Fruit fly (Drosophila melanogaster): ENCODE results near the gene Sgsf.

Sgsf gene

DNA sequence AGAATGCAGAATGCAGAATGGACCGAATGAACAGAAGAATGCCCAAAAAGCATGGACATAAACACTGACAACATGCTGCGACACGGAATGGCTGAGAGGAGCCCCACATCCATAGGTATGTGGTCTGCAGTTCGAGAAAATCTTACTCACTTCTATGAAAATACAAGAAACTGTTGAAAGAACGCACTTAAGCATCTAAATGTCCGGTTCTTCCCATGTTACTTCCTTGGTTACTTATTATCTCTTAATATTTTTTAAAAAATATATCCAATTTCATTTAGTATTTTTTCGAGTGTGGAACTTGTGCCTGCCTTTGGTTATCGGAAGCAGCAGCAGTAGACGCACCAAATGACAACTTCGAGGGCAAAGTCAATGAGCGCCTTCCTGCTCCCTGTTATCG is 27.2 kb upstream of the Sgsf start:
- TF ChIP-seq CG32121 (GFP tag; IDR thresholded peaks at IDR 0.05), result no peak
- peak; percentile 72 for TF ChIP-seq gl (tag; optimal IDR thresholded peaks at IDR 0.05)
- TF ChIP-seq CG15710 (tag; optimal IDR thresholded peaks at IDR 0.05), result peak; percentile 79
- peak; percentile 75 for TF ChIP-seq CG34367 (tag; optimal IDR thresholded peaks at IDR 0.05)
- TF ChIP-seq CG9948 (tag; optimal IDR thresholded peaks at IDR 0.05), result peak; percentile 85
- peak; percentile 70 for TF ChIP-seq Pif1B (GFP tag; optimal IDR thresholded peaks at IDR 0.05)
- TF ChIP-seq CG4496 (GFP tag; IDR thresholded peaks at IDR 0.05), result peak; percentile 59; the same call in 2 of the 3 replicates
- peak; percentile 45 for TF ChIP-seq CG8301 (tag; optimal IDR thresholded peaks at IDR 0.05)
- TF ChIP-seq CG8159 (tag; optimal IDR thresholded peaks at IDR 0.05), result peak; percentile 88
- TF ChIP-seq EcR (GFP tag; optimal IDR thresholded peaks at IDR 0.05), result no peak
- TF ChIP-seq fd96Ca (GFP tag; IDR thresholded peaks at IDR 0.05), result peak; percentile 37; the same call in 1 of the 3 replicates
- peak; percentile 36 for TF ChIP-seq CG13204 (GFP tag; optimal IDR thresholded peaks at IDR 0.05)
- peak; percentile 46 for TF ChIP-seq D1 (tag; optimal IDR thresholded peaks at IDR 0.05)
- peak; percentile 86 for TF ChIP-seq CG17806 (tag; optimal IDR thresholded peaks at IDR 0.05)
- no peak for TF ChIP-seq Ets98B (GFP tag; IDR thresholded peaks at IDR 0.05)
- peak; percentile 77 for TF ChIP-seq Snoo (tag; optimal IDR thresholded peaks at IDR 0.05)
- TF ChIP-seq CG14655 (GFP tag; optimal IDR thresholded peaks at IDR 0.05), result peak; percentile 71
- TF ChIP-seq CG12605 (GFP tag; IDR thresholded peaks at IDR 0.05), result peak; percentile 14; the same call in 1 of the 2 replicates
- TF ChIP-seq Pif1A (GFP tag; optimal IDR thresholded peaks at IDR 0.05), result peak; percentile 56
- no peak for TF ChIP-seq CG10348 (GFP tag; IDR thresholded peaks at IDR 0.05)
- no peak for TF ChIP-seq rn (GFP tag; IDR thresholded peaks at IDR 0.05)

dm6 chr3R:12315455-12315854 is 26.0 kb upstream of the Sgsf start:
- TF ChIP-seq Pif1B (GFP tag; optimal IDR thresholded peaks at IDR 0.05) (peak; percentile 6), EcR (GFP tag; optimal IDR thresholded peaks at IDR 0.05) (no peak), CG15710 (tag; optimal IDR thresholded peaks at IDR 0.05) (no peak), CG9948 (tag; optimal IDR thresholded peaks at IDR 0.05) (peak; percentile 38), fd96Ca (GFP tag; IDR thresholded peaks at IDR 0.05) (0 out of 3 replicates have a peak, but pooled peaks have one; percentile 46), Snoo (tag; optimal IDR thresholded peaks at IDR 0.05) (no peak), CG4496 (GFP tag; IDR thresholded peaks at IDR 0.05) (no peak), CG12605 (GFP tag; IDR thresholded peaks at IDR 0.05) (peak; percentile 38; the same call in 1 of the 2 replicates), CG8159 (tag; optimal IDR thresholded peaks at IDR 0.05) (peak; percentile 21), gl (tag; optimal IDR thresholded peaks at IDR 0.05) (no peak), Pif1A (GFP tag; optimal IDR thresholded peaks at IDR 0.05) (no peak), rn (GFP tag; IDR thresholded peaks at IDR 0.05) (no peak), CG17806 (tag; optimal IDR thresholded peaks at IDR 0.05) (peak; percentile 37), CG32121 (GFP tag; IDR thresholded peaks at IDR 0.05) (no peak), Ets98B (GFP tag; IDR thresholded peaks at IDR 0.05) (no peak; the same call in 1 of the 2 replicates), D1 (tag; optimal IDR thresholded peaks at IDR 0.05) (no peak), CG10348 (GFP tag; IDR thresholded peaks at IDR 0.05) (no peak), CG34367 (tag; optimal IDR thresholded peaks at IDR 0.05) (no peak), CG8301 (tag; optimal IDR thresholded peaks at IDR 0.05) (peak; percentile 68), CG13204 (GFP tag; optimal IDR thresholded peaks at IDR 0.05) (no peak), CG14655 (GFP tag; optimal IDR thresholded peaks at IDR 0.05) (peak; percentile 83)

dm6 chr3R:12316420-12316819 is 25.1 kb upstream of the Sgsf start:
- TF ChIP-seq Ets98B (GFP tag; IDR thresholded peaks at IDR 0.05), result no peak

- TF ChIP-seq Pif1A (GFP tag; optimal IDR thresholded peaks at IDR 0.05) (no peak), CG32121 (GFP tag; IDR thresholded peaks at IDR 0.05) (no peak), CG13204 (GFP tag; optimal IDR thresholded peaks at IDR 0.05) (no peak), Ets98B (GFP tag; IDR thresholded peaks at IDR 0.05) (no peak), Snoo (tag; optimal IDR thresholded peaks at IDR 0.05) (no peak), D1 (tag; optimal IDR thresholded peaks at IDR 0.05) (no peak), CG15710 (tag; optimal IDR thresholded peaks at IDR 0.05) (no peak), Pif1B (GFP tag; optimal IDR thresholded peaks at IDR 0.05) (no peak), fd96Ca (GFP tag; IDR thresholded peaks at IDR 0.05) (no peak), CG12605 (GFP tag; IDR thresholded peaks at IDR 0.05) (no peak), CG10348 (GFP tag; IDR thresholded peaks at IDR 0.05) (no peak), CG9948 (tag; optimal IDR thresholded peaks at IDR 0.05) (no peak), CG8159 (tag; optimal IDR thresholded peaks at IDR 0.05) (no peak), CG14655 (GFP tag; optimal IDR thresholded peaks at IDR 0.05) (no peak), EcR (GFP tag; optimal IDR thresholded peaks at IDR 0.05) (no peak), rn (GFP tag; IDR thresholded peaks at IDR 0.05) (no peak), gl (tag; optimal IDR thresholded peaks at IDR 0.05) (no peak)
Observed at dm6 chr3R:12317325-12317724, 24.1 kb upstream of the Sgsf start.

DNA sequence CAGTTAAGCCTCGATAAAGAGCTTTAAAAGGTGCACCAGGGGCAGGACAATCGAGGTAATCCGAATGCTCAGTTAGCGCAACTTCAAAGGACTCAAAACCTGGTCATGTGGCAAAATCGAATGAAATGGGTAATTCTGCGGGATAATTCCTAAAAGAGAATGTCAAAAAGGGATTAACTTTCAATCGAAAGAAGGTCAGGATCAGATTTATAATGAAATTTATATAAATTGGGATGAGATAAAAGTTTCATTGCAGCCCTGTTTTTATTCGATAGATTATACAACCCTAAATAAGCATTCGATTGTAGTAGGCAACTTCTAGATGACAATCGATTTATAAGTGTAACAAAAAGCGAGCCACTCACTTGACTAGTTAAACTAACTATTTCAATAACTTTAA is 18.3 kb upstream of the Sgsf start, which contains the start of gene CG10013:
CG10013 (plus strand) TSS at position 301 of the 400 bp plus-strand sequence.
- TF ChIP-seq fd96Ca (GFP tag; IDR thresholded peaks at IDR 0.05) (no peak), CG34367 (tag; optimal IDR thresholded peaks at IDR 0.05) (no peak), CG10348 (GFP tag; IDR thresholded peaks at IDR 0.05) (no peak)

DNA sequence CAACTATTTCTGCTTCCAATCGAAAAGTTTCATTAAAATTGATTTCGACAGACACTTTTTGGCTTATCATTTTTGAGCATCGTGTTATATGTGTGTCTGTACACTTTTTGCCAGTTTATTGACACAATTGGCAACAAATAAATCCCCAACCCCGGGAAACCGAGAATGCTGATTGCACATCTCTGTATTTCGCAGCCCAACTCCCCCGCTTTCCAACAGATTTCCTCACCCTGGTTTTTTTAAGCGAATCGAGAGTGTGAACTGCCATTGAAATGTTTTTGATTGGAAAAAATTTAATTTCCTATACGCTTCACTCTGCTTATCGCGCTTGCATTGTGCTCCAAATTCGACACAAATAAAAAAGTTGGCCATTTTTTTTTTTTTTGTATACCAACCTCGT is 14.6 kb upstream of the Sgsf start:
- no peak for TF ChIP-seq gl (tag; optimal IDR thresholded peaks at IDR 0.05)
- no peak for TF ChIP-seq CG9948 (tag; optimal IDR thresholded peaks at IDR 0.05)
- TF ChIP-seq CG15710 (tag; optimal IDR thresholded peaks at IDR 0.05), result no peak
- TF ChIP-seq Snoo (tag; optimal IDR thresholded peaks at IDR 0.05), result no peak
- TF ChIP-seq CG8301 (tag; optimal IDR thresholded peaks at IDR 0.05), result no peak
- no peak for TF ChIP-seq CG17806 (tag; optimal IDR thresholded peaks at IDR 0.05)
- no peak for TF ChIP-seq CG32121 (GFP tag; IDR thresholded peaks at IDR 0.05)
- TF ChIP-seq CG12605 (GFP tag; IDR thresholded peaks at IDR 0.05), result no peak
- TF ChIP-seq D1 (tag; optimal IDR thresholded peaks at IDR 0.05), result no peak
- no peak for TF ChIP-seq Pif1B (GFP tag; optimal IDR thresholded peaks at IDR 0.05)

Measured in whole organism, pupa.